Worm (Caenorhabditis elegans) whole organism, late embryonic: Measurements from ENCODE around the gene dos-2.
A peak's percentile ranks its signal among the peaks of the same experiment; 100 is the strongest.

Experiments
- C38D4.7 ChIP-seq: fragments of 200-800 bp; sonication (Bioruptor generic); optimal IDR thresholded peaks from 2 replicates; lab custom pipeline; 2018; ENCODE audit warnings: mild to moderate bottlenecking, missing genetic modification characterization, moderate library complexity, missing compliant biosample characterization
- K02D7.2 ChIP-seq: sonication (generic microtip); optimal IDR thresholded peaks from 2 replicates; lab custom pipeline; 2017; ENCODE audit warnings: mild to moderate bottlenecking, missing genetic modification characterization, missing compliant biosample characterization
- K09A11.1 ChIP-seq: sonication (generic microtip); optimal IDR thresholded peaks from 2 replicates; lab custom pipeline; 2017; ENCODE audit warnings: antibody characterized with exemption, mild to moderate bottlenecking, missing genetic modification characterization, missing compliant biosample characterization; ENCODE audit not compliant: insufficient read depth
- T23F11.4 ChIP-seq: fragments of 200-800 bp; sonication (Bioruptor generic); optimal IDR thresholded peaks from 2 replicates; lab custom pipeline; 2018; ENCODE audit warnings: mild to moderate bottlenecking, missing genetic modification characterization, missing compliant biosample characterization
- Y22D7AL.16 ChIP-seq: sonication (generic microtip); optimal IDR thresholded peaks from 2 replicates; lab custom pipeline; 2016; ENCODE audit warnings: missing genetic modification characterization, missing compliant biosample characterization
- ahr-1 ChIP-seq: sonication (generic microtip); optimal IDR thresholded peaks from 2 replicates; lab custom pipeline; 2016; ENCODE audit warnings: missing genetic modification characterization, missing compliant biosample characterization
- ceh-18 ChIP-seq: sonication (generic microtip); optimal IDR thresholded peaks from 2 replicates; lab custom pipeline; 2016; ENCODE audit warnings: missing genetic modification characterization, missing compliant biosample characterization
- ceh-19 ChIP-seq: fragments of 200-800 bp; sonication (Bioruptor generic); optimal IDR thresholded peaks from 2 replicates; lab custom pipeline; 2018; ENCODE audit warnings: mild to moderate bottlenecking, missing genetic modification characterization, missing compliant biosample characterization
- ceh-24 ChIP-seq: sonication (generic microtip); optimal IDR thresholded peaks from 2 replicates; lab custom pipeline; 2016; ENCODE audit warnings: mild to moderate bottlenecking, missing genetic modification characterization, missing compliant biosample characterization
- ceh-31 ChIP-seq: sonication (generic microtip); optimal IDR thresholded peaks from 2 replicates; lab custom pipeline; 2016; ENCODE audit warnings: missing genetic modification characterization, missing compliant biosample characterization
- ceh-45 ChIP-seq: fragments of 200-800 bp; sonication (Bioruptor generic); IDR thresholded peaks from 2 replicates; pipeline ENCODE4 v1.3.6; 2022; ENCODE audit warnings: missing genetic modification reagents, missing genetic modification characterization, missing compliant biosample characterization
- ceh-48 ChIP-seq: sonication (generic microtip); optimal IDR thresholded peaks from 2 replicates; lab custom pipeline; 2016; ENCODE audit warnings: missing genetic modification characterization, inconsistent platforms, missing compliant biosample characterization
- ceh-6 ChIP-seq: fragments of 200-800 bp; sonication (Bioruptor generic); optimal IDR thresholded peaks from 2 replicates; lab custom pipeline; 2018; ENCODE audit warnings: mild to moderate bottlenecking, missing genetic modification characterization, missing compliant biosample characterization
- ceh-9 ChIP-seq: sonication (generic microtip); optimal IDR thresholded peaks from 2 replicates; lab custom pipeline; 2016; ENCODE audit warnings: mild to moderate bottlenecking, missing genetic modification characterization, inconsistent platforms, missing compliant biosample characterization
- che-1 ChIP-seq: sonication (generic microtip); optimal IDR thresholded peaks from 2 replicates; lab custom pipeline; 2016; ENCODE audit warnings: mild to moderate bottlenecking, missing genetic modification characterization, missing compliant biosample characterization
- dmd-4 ChIP-seq: sonication (generic microtip); optimal IDR thresholded peaks from 2 replicates; lab custom pipeline; 2016; ENCODE audit warnings: borderline replicate concordance, missing genetic modification characterization, missing compliant biosample characterization
- dve-1 ChIP-seq: sonication (generic microtip); optimal IDR thresholded peaks from 2 replicates; lab custom pipeline; 2017; ENCODE audit warnings: antibody characterized with exemption, mild to moderate bottlenecking, missing genetic modification characterization, missing compliant biosample characterization
- ets-4 ChIP-seq: sonication (generic microtip); optimal IDR thresholded peaks from 2 replicates; lab custom pipeline; 2016; ENCODE audit warnings: missing genetic modification characterization, missing compliant biosample characterization
- fkh-10 ChIP-seq: fragments of 150-350 bp; optimal IDR thresholded peaks from 2 replicates; lab custom pipeline; 2014; ENCODE audit warnings: missing biosample characterization, missing genetic modification reagents, missing genetic modification characterization
- fkh-6 ChIP-seq: sonication (generic microtip); optimal IDR thresholded peaks from 2 replicates; lab custom pipeline; 2016; ENCODE audit warnings: missing genetic modification characterization, missing compliant biosample characterization
- hlh-15 ChIP-seq: sonication (generic microtip); optimal IDR thresholded peaks from 2 replicates; lab custom pipeline; 2016; ENCODE audit warnings: missing genetic modification characterization, missing compliant biosample characterization
- lim-6 ChIP-seq: sonication (generic microtip); optimal IDR thresholded peaks from 2 replicates; lab custom pipeline; 2016; ENCODE audit warnings: missing genetic modification characterization, missing compliant biosample characterization
- madf-2 ChIP-seq: sonication (generic microtip); optimal IDR thresholded peaks from 2 replicates; lab custom pipeline; 2017; ENCODE audit warnings: missing genetic modification characterization, missing compliant biosample characterization
- mec-3 ChIP-seq: sonication (generic microtip); optimal IDR thresholded peaks from 2 replicates; lab custom pipeline; 2016; ENCODE audit warnings: borderline replicate concordance, missing genetic modification characterization, missing compliant biosample characterization
- nfya-1 ChIP-seq: sonication (generic microtip); optimal IDR thresholded peaks from 2 replicates; lab custom pipeline; 2017; ENCODE audit warnings: missing genetic modification characterization, mild to moderate bottlenecking, missing compliant biosample characterization, antibody characterized with exemption, moderate library complexity
- nhr-11 ChIP-seq: fragments of 150-350 bp; optimal IDR thresholded peaks from 2 replicates; lab custom pipeline; 2014; ENCODE audit warnings: missing biosample characterization, missing genetic modification characterization
- npax-4 ChIP-seq: sonication (generic microtip); optimal IDR thresholded peaks from 2 replicates; lab custom pipeline; 2016; ENCODE audit warnings: missing genetic modification characterization, missing compliant biosample characterization
- pag-3 ChIP-seq: sonication (generic microtip); optimal IDR thresholded peaks from 2 replicates; lab custom pipeline; 2016; ENCODE audit warnings: missing compliant biosample characterization, missing genetic modification characterization, borderline replicate concordance
- pat-9 ChIP-seq: fragments of 200-800 bp; sonication (Bioruptor generic); optimal IDR thresholded peaks from 2 replicates; lab custom pipeline; 2018; ENCODE audit warnings: mild to moderate bottlenecking, missing genetic modification characterization, moderate library complexity, missing compliant biosample characterization
- pax-1 ChIP-seq: fragments of 150-350 bp; optimal IDR thresholded peaks from 2 replicates; lab custom pipeline; 2014; ENCODE audit warnings: missing biosample characterization, missing genetic modification characterization
- pha-4 ChIP-seq: fragments of 150-350 bp; optimal IDR thresholded peaks from 2 replicates; lab custom pipeline; 2018; ENCODE audit warnings: missing biosample characterization, missing genetic modification reagents, missing genetic modification characterization
- pros-1 ChIP-seq: fragments of 150-350 bp; optimal IDR thresholded peaks from 2 replicates; lab custom pipeline; 2014; ENCODE audit warnings: missing biosample characterization, missing genetic modification reagents, missing genetic modification characterization
- sdc-2 ChIP-seq: sonication (generic microtip); optimal IDR thresholded peaks from 2 replicates; lab custom pipeline; 2016; ENCODE audit warnings: missing genotype, missing genetic modification characterization, missing compliant biosample characterization
- tbx-2 ChIP-seq: sonication (generic microtip); optimal IDR thresholded peaks from 2 replicates; lab custom pipeline; 2016; ENCODE audit warnings: missing genetic modification characterization, missing compliant biosample characterization
- tbx-7 ChIP-seq: sonication (generic microtip); optimal IDR thresholded peaks from 2 replicates; lab custom pipeline; 2016; ENCODE audit warnings: missing genotype, missing genetic modification characterization, missing compliant biosample characterization
- ttx-3 ChIP-seq: sonication (generic microtip); optimal IDR thresholded peaks from 2 replicates; lab custom pipeline; 2016; ENCODE audit warnings: missing genetic modification reagents, missing genetic modification characterization, missing compliant biosample characterization
- unc-3 ChIP-seq, 2 experiments: fragments of 200-800 bp in 1 of 2; sonication (Bioruptor generic) in 1 of 2; sonication (generic microtip) in 1 of 2; conservative IDR thresholded peaks in 1 of 2; optimal IDR thresholded peaks in 1 of 2; 2 replicates each; pipeline versions ENCODE4 v1.3.6 to Lab custom; 2016 to 2022; ENCODE audit warnings: missing compliant biosample characterization in 2 of 2, missing genetic modification characterization in 2 of 2, missing genetic modification reagents in 1 of 2
- unc-42 ChIP-seq: sonication (generic microtip); optimal IDR thresholded peaks from 2 replicates; lab custom pipeline; 2016; ENCODE audit warnings: missing genotype, missing genetic modification characterization, missing compliant biosample characterization
- unc-55 ChIP-seq: sonication (generic microtip); optimal IDR thresholded peaks from 2 replicates; lab custom pipeline; 2017; ENCODE audit warnings: missing biosample characterization, missing genetic modification reagents, missing genetic modification characterization
- zip-5 ChIP-seq: sonication (generic microtip); optimal IDR thresholded peaks from 2 replicates; lab custom pipeline; 2016; ENCODE audit warnings: missing genetic modification characterization, missing compliant biosample characterization
- ztf-16 ChIP-seq: sonication (generic microtip); optimal IDR thresholded peaks from 2 replicates; lab custom pipeline; 2017; ENCODE audit warnings: missing genetic modification characterization, missing compliant biosample characterization

The dos-2 gene

DNA sequence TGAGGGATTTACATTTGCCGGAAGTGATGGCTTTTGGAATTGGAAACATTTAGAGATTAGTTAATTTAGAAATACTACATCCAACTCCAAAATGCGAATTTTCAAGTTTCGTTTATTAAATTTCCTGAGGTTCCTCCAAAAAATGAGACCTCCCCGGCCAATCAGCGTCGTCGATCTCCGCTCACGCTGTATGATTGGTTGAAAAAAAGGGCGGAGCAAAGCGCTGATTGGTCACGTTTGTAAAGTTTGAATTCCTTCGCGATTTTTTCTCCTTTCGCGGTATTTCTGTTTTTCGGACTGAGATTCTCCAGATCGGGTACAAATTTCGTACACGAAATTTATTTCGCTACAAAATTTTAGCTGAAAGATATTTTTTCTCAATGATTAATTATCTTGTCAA is 28.6 kb upstream of the dos-2 start:
- no peak for TF ChIP-seq ceh-9 (tag; lab: Kevin White, UChicago)
- TF ChIP-seq nfya-1, result peak; percentile 82

DNA sequence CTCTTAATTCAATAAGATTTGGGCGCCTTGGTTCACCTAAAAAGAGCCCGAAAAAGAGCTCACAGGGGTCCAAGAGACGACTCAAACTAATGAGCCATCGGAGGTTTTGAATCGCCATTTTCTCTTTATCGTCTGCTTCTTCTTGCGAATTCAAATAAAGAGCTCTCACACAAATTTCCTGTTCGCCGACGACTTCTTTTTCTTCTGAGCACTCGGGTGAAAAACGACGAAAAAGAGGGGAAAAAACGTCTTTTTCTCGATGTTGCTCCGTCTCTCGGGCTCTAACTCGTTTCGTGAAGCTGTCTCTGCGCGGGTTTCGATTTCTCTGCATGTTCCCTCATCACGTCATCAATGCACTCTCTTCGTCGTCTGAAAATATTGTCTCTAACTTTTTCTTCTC is 27.5 kb upstream of the dos-2 start:
- TF ChIP-seq madf-2 (tag; lab: Kevin White, UChicago) (no peak), pat-9 (no peak), nhr-11 (tag; lab: Kevin White, UChicago) (no peak), tbx-2 (no peak), sdc-2 (tag; lab: Kevin White, UChicago) (no peak), ahr-1 (no peak), ztf-16 (tag; lab: Kevin White, UChicago) (no peak), zip-5 (tag; lab: Kevin White, UChicago) (no peak), Y22D7AL.16 (tag; lab: Kevin White, UChicago) (no peak), K02D7.2 (no peak), K09A11.1 (tag; lab: Kevin White, UChicago) (no peak), pha-4 (no peak), pax-1 (tag; lab: Kevin White, UChicago) (no peak), unc-3 (GFP tag; conservative IDR thresholded peaks at IDR 0.05; lab: Robert Waterston, UW) (no peak), unc-3 (tag; optimal IDR thresholded peaks at IDR 0.05; lab: Kevin White, UChicago) (no peak), ceh-48 (no peak), mec-3 (no peak), che-1 (no peak), ceh-45 (GFP tag; lab: Robert Waterston, UW) (no peak), ceh-24 (no peak), hlh-15 (tag; lab: Kevin White, UChicago) (no peak)
- TF ChIP-seq, all 69 proteins: peak for 0

DNA sequence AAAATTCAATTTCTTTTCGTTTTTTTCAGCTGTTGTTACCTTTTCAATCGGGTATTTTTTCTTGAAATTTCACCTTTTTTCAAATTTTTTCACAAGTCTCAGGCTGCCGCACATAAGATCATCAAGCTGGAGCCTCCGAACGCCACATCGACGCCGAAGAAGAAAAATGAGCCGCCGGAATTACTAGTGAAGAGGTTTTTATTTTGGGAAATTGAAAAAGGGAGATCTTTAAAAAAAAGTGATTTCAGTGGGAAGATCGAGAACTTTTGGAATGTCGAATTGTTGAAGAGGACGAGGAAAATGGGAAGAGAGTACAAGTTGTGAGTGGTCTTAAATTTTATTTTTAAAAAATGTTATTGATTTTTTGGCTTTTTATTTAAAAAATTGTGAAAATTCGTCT is 26.0 kb upstream of the dos-2 start, which contains the start of gene sea-2:
Gene sea-2, plus strand, starts transcription at position 301 of the 400 bp plus-strand sequence.
- TF ChIP-seq fkh-10 (no peak), K02D7.2 (no peak), ceh-18 (tag; lab: Kevin White, UChicago) (no peak), pros-1 (no peak), unc-55 (no peak), lim-6 (tag; lab: Kevin White, UChicago) (no peak), ttx-3 (no peak), K09A11.1 (tag; lab: Kevin White, UChicago) (no peak), fkh-6 (no peak), C38D4.7 (GFP tag; lab: Kevin White, UChicago) (no peak), madf-2 (tag; lab: Kevin White, UChicago) (no peak), Y22D7AL.16 (tag; lab: Kevin White, UChicago) (no peak), che-1 (no peak)

DNA sequence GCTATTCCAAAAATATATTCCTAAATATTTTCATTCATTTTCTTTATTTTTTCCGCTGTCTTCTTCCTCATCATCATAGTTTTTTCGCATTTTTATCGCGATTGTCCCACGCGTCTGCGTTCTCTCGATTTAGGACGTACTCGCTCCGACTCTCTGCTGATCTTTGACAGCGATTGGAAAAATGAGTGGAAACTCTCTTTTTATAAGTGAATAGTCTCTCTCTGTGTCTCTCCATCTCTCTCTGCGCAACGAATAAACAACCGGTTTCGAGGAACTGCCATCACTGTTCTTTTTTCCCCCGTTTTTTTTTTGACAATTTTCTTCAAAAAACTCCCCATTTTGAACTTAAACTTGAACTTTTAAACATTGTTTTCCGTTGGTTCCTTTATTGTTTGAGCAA is 24.7 kb upstream of the dos-2 start:
- no peak for TF ChIP-seq unc-55
- TF ChIP-seq dmd-4 (tag; lab: Kevin White, UChicago), result no peak
- no peak for TF ChIP-seq ets-4
- TF ChIP-seq T23F11.4 (GFP tag; lab: Kevin White, UChicago), result no peak
- TF ChIP-seq fkh-10, result no peak
- no peak for TF ChIP-seq pha-4
- TF ChIP-seq ceh-24, result no peak
- no peak for TF ChIP-seq K09A11.1 (tag; lab: Kevin White, UChicago)

DNA sequence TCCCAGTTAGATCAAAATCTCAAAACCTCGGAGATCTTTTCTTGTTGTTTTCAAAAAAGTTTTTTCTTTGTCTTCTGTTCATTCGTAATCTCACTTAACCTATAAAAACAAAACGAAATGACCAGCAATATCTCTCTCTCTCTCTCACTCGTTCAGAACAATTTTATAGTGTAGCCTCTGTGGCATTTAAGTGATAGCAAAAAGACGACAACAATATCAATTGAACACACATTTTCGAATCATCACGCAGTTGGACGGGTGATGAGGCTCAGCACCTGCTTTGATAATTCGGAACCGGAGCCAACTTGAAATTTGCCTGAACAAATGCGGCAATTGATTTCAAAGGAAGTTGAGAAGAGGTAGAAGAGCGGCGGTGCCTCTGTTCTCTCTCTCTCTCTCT is 23.7 kb upstream of the dos-2 start:
- TF ChIP-seq tbx-2, result no peak
- TF ChIP-seq ceh-18 (tag; lab: Kevin White, UChicago), result no peak
- no peak for TF ChIP-seq ahr-1
- no peak for TF ChIP-seq ceh-6 (GFP tag; lab: Kevin White, UChicago)
- no peak for TF ChIP-seq nhr-11 (tag; lab: Kevin White, UChicago)
- no peak for TF ChIP-seq ets-4
- no peak for TF ChIP-seq unc-42
- TF ChIP-seq ceh-48, result no peak
- no peak for TF ChIP-seq ceh-19
- no peak for TF ChIP-seq K02D7.2
- no peak for TF ChIP-seq tbx-7 (tag; lab: Kevin White, UChicago)
- no peak for TF ChIP-seq dve-1 (tag; lab: Kevin White, UChicago)
- no peak for TF ChIP-seq che-1
- TF ChIP-seq ceh-31 (tag; lab: Kevin White, UChicago), result no peak
- no peak for TF ChIP-seq npax-4
- no peak for TF ChIP-seq pag-3 (tag; lab: Kevin White, UChicago)
- TF ChIP-seq fkh-6, result no peak
- no peak for TF ChIP-seq pros-1
- no peak for TF ChIP-seq ceh-9 (tag; lab: Kevin White, UChicago)
